Worm (Caenorhabditis elegans): Measurements from ENCODE around the gene ser-4.
A peak's percentile ranks its signal among the peaks of the same experiment; 100 is the strongest.

ser-4 gene

DNA sequence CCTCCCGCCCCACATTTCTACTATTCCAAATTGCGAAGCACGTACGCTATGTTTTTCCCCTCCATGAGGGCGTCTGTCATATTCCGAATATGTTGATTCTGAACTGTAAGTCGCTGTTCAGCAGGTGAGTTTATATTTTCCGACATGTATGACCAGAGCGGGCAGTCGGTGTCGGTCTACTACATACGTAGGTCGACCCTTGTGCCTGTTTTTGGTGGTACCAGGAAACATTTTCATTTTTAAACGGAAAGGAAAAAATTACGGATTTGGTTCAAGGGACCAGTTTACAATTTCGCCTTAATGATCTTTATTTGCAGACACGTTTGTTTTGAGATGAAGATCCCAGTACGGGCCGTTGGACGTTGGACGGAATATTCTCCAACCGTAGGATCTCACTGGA lies 25.7 kb upstream of the ser-4 start, which contains the start of gene Y46E12A.2:
Y46E12A.2 (plus strand) TSS at position 301 of the 400 bp plus-strand sequence.
- TF ChIP-seq zip-8 (tag; optimal IDR thresholded peaks at IDR 0.05) = no peak
- TF ChIP-seq nhr-2 (tag; optimal IDR thresholded peaks at IDR 0.05) = no peak
- TF ChIP-seq unc-62 (GFP tag; optimal IDR thresholded peaks at IDR 0.05) = no peak
- no peak for TF ChIP-seq ceh-39 (tag; optimal IDR thresholded peaks at IDR 0.05)
- TF ChIP-seq pha-4 (tag; optimal IDR thresholded peaks at IDR 0.05) = no peak
- TF ChIP-seq tbx-8 (GFP tag; optimal IDR thresholded peaks at IDR 0.05) = no peak
- no peak for TF ChIP-seq blmp-1 (tag; optimal IDR thresholded peaks at IDR 0.05)
- TF ChIP-seq hlh-1 (tag; optimal IDR thresholded peaks at IDR 0.05) = no peak
- no peak for TF ChIP-seq mep-1 (tag; optimal IDR thresholded peaks at IDR 0.05)
- TF ChIP-seq M03D4.4 (tag; optimal IDR thresholded peaks at IDR 0.05) = no peak

ce11 chrIII:1758151-1758550 lies 25.2 kb upstream of the ser-4 start, which contains the start of gene Y46E12A.5:
Gene Y46E12A.5 (minus strand): TSS chrIII:1758251.
- TF ChIP-seq unc-120 (tag; optimal IDR thresholded peaks at IDR 0.05; ENCODE audit: poor library complexity, severe bottlenecking) (no peak), cnd-1 (tag; optimal IDR thresholded peaks at IDR 0.05) (no peak), nhr-12 (tag; optimal IDR thresholded peaks at IDR 0.05) (no peak), ceh-43 (GFP tag; optimal IDR thresholded peaks at IDR 0.05) (no peak), lsy-2 (tag; optimal IDR thresholded peaks at IDR 0.05) (no peak), snpc-4 (tag; optimal IDR thresholded peaks at IDR 0.05) (no peak), elt-1 (tag; optimal IDR thresholded peaks at IDR 0.05; ENCODE audit: borderline replicate concordance, insufficient read depth) (no peak), ces-1 (GFP tag; optimal IDR thresholded peaks at IDR 0.05) (no peak), nhr-76 (tag; optimal IDR thresholded peaks at IDR 0.05) (no peak), sptf-1 (tag; optimal IDR thresholded peaks at IDR 0.05) (no peak), unc-62 (GFP tag; optimal IDR thresholded peaks at IDR 0.05) (no peak), ham-2 (GFP tag; optimal IDR thresholded peaks at IDR 0.05) (no peak), lin-32 (GFP tag; optimal IDR thresholded peaks at IDR 0.05) (no peak), ztf-11 (tag; optimal IDR thresholded peaks at IDR 0.05) (no peak), blmp-1 (tag; optimal IDR thresholded peaks at IDR 0.05) (no peak)

DNA sequence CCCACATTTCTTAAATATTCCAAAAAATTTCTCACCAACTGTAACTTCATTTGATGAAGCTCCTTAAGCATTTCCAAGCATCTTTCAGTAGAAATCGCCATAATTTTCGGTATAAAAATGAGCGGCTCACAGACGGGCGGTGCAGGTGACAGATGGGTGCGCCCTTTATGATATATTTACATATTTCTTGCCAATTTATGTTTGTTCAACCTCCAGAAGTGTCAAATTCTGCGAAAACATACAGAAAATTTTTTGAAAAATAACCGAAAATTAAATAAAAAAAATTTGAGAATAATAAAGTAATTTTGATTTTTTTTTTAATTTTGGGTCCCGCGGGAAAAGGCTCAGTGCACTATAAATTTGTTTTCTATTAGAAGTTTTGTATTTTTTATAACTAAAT lies 21.9 kb upstream of the ser-4 start, which contains the start of gene Y46E12A.3:
Y46E12A.3 (minus strand) TSS at position 101 of the 400 bp plus-strand sequence.
- TF ChIP-seq hlh-1 (tag; optimal IDR thresholded peaks at IDR 0.05) (no peak), snpc-4 (tag; optimal IDR thresholded peaks at IDR 0.05) (no peak), unc-120 (tag; optimal IDR thresholded peaks at IDR 0.05; ENCODE audit: poor library complexity, severe bottlenecking) (no peak), ham-2 (GFP tag; optimal IDR thresholded peaks at IDR 0.05) (no peak), nhr-28 (tag; optimal IDR thresholded peaks at IDR 0.05) (no peak), unc-62 (GFP tag; optimal IDR thresholded peaks at IDR 0.05) (no peak), mls-2 (tag; optimal IDR thresholded peaks at IDR 0.05) (no peak), cnd-1 (tag; optimal IDR thresholded peaks at IDR 0.05) (no peak), ztf-11 (tag; optimal IDR thresholded peaks at IDR 0.05) (no peak), unc-39 (tag; optimal IDR thresholded peaks at IDR 0.05) (no peak), sem-2 (GFP tag; optimal IDR thresholded peaks at IDR 0.05) (no peak), lsy-2 (tag; optimal IDR thresholded peaks at IDR 0.05) (no peak), ceh-83 (GFP tag; optimal IDR thresholded peaks at IDR 0.05) (no peak), nhr-2 (tag; optimal IDR thresholded peaks at IDR 0.05) (no peak), ceh-43 (GFP tag; optimal IDR thresholded peaks at IDR 0.05) (no peak), nhr-76 (tag; optimal IDR thresholded peaks at IDR 0.05) (no peak)

ce11 chrIII:1745450-1746127 lies 12.7 kb upstream of the ser-4 start:
- no peak for TF ChIP-seq M03D4.4 (tag; optimal IDR thresholded peaks at IDR 0.05)
- TF ChIP-seq unc-62 (GFP tag; optimal IDR thresholded peaks at IDR 0.05) = no peak
- TF ChIP-seq nhr-237 (tag; optimal IDR thresholded peaks at IDR 0.05) = no peak
- no peak for TF ChIP-seq nhr-2 (tag; optimal IDR thresholded peaks at IDR 0.05)
- peak; percentile 87 for TF ChIP-seq ces-1 (GFP tag; optimal IDR thresholded peaks at IDR 0.05)
- no peak for TF ChIP-seq lin-32 (GFP tag; optimal IDR thresholded peaks at IDR 0.05)
- no peak for TF ChIP-seq zip-8 (tag; optimal IDR thresholded peaks at IDR 0.05)
- no peak for TF ChIP-seq sem-2 (GFP tag; optimal IDR thresholded peaks at IDR 0.05)

DNA sequence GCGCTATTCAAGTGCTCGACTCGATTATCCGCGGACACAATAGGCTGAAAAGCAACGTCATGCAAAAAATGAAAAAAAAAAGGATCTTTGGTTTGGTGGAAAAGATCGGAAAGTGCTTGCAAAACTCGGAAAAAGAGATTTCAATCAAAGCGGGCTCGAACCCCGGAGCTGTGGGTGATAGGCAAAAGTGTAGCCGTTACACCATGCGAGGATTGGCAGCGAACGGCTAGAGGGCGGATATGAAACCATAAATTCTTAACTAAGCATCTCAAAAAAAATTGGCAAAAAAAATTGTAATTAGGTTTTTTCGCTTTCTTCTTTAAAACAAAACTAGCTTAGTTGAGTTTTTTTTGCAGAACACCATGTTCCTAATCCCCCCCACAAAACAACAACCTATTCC lies 11.6 kb upstream of the ser-4 start:
- TF ChIP-seq ztf-11 (tag; optimal IDR thresholded peaks at IDR 0.05) (no peak), hlh-1 (tag; optimal IDR thresholded peaks at IDR 0.05) (no peak)

All from whole organism, mixed stage, embryonic.